Fruit fly (Drosophila melanogaster): ENCODE results near the gene CG43389.
A peak's percentile ranks its signal among the peaks of the same experiment; 100 is the strongest.

CG43389 gene

dm6 chr3L:3247130-3248065 lies at the start of gene CG43389:
CG43389 (plus strand) TSS chr3L:3248015.
- TF ChIP-seq CTCF (optimal IDR thresholded peaks at IDR 0.05) (no peak), CG8478 (optimal IDR thresholded peaks at IDR 0.05) (no peak)

- TF ChIP-seq CTCF (optimal IDR thresholded peaks at IDR 0.05) (no peak), CG8478 (optimal IDR thresholded peaks at IDR 0.05) (no peak)
Measured at dm6 chr3L:3198447-3199402, 49.1 kb upstream of the CG43389 start, which contains the start of the genes CG32276 and gry. CG32276 (minus strand) TSS chr3L:3199047. gry (plus strand) TSS chr3L:3199090.

- TF ChIP-seq CTCF (optimal IDR thresholded peaks at IDR 0.05) (no peak), CG8478 (optimal IDR thresholded peaks at IDR 0.05) (no peak)
Measured at dm6 chr3L:3203062-3203461, 44.8 kb upstream of the CG43389 start, which contains the start of gene CG32271. CG32271 (minus strand) TSS chr3L:3203162.

dm6 chr3L:3204348-3204747 lies 43.5 kb upstream of the CG43389 start, which contains the start of gene CG33159:
CG33159 (minus strand) TSS chr3L:3204448.
- TF ChIP-seq CTCF (optimal IDR thresholded peaks at IDR 0.05) = no peak
- TF ChIP-seq CG8478 (optimal IDR thresholded peaks at IDR 0.05) = no peak

dm6 chr3L:3205349-3205748 lies 42.5 kb upstream of the CG43389 start, which contains the start of gene CG32277:
CG32277 (minus strand) TSS chr3L:3205449.
- no peak for TF ChIP-seq CG8478 (optimal IDR thresholded peaks at IDR 0.05)
- no peak for TF ChIP-seq CTCF (optimal IDR thresholded peaks at IDR 0.05)

- TF ChIP-seq CG8478 (optimal IDR thresholded peaks at IDR 0.05) (no peak), CTCF (optimal IDR thresholded peaks at IDR 0.05) (no peak)
Measured at dm6 chr3L:3206263-3206662, 41.6 kb upstream of the CG43389 start, which contains the start of gene CG33160. CG33160 (minus strand) TSS chr3L:3206363.

- no peak for TF ChIP-seq CG8478 (optimal IDR thresholded peaks at IDR 0.05)
- TF ChIP-seq CTCF (optimal IDR thresholded peaks at IDR 0.05) = no peak
Measured at dm6 chr3L:3208895-3209294, 38.9 kb upstream of the CG43389 start, which contains the start of the genes CG32269 and CG32270. CG32269 (minus strand) TSS chr3L:3208985. CG32270 (minus strand) TSS chr3L:3208985.

dm6 chr3L:3218859-3219258 lies 29.0 kb upstream of the CG43389 start, which contains the start of the genes hob and nSMase:
hob (minus strand) TSS chr3L:3218920.
nSMase (plus strand) TSS chr3L:3219156.
- TF ChIP-seq CG8478 (optimal IDR thresholded peaks at IDR 0.05) (no peak), CTCF (optimal IDR thresholded peaks at IDR 0.05) (no peak)

dm6 chr3L:3222643-3223389 lies 25.0 kb upstream of the CG43389 start, which contains the start of the genes RpL28 and eIF1:
RpL28 (minus strand) TSS chr3L:3222960.
eIF1 (plus strand) TSS chr3L:3223341.
- TF ChIP-seq CTCF (optimal IDR thresholded peaks at IDR 0.05) = no peak
- no peak for TF ChIP-seq CG8478 (optimal IDR thresholded peaks at IDR 0.05)

dm6 chr3L:3223390-3223914 lies 24.4 kb upstream of the CG43389 start:
- TF ChIP-seq CTCF (optimal IDR thresholded peaks at IDR 0.05) = no peak
- no peak for TF ChIP-seq CG8478 (optimal IDR thresholded peaks at IDR 0.05)

- TF ChIP-seq CTCF (optimal IDR thresholded peaks at IDR 0.05) (peak in 1 of 2 experiments; percentile 61), CG8478 (optimal IDR thresholded peaks at IDR 0.05) (no peak)
Measured at dm6 chr3L:3224740-3225719, 22.8 kb upstream of the CG43389 start, which contains the start of gene Larp4B. Larp4B (plus strand) TSS chr3L:3224838.

- no peak for TF ChIP-seq CG8478 (optimal IDR thresholded peaks at IDR 0.05)
- TF ChIP-seq CTCF (optimal IDR thresholded peaks at IDR 0.05) = no peak
Measured at dm6 chr3L:3225769-3226457, 21.9 kb upstream of the CG43389 start.
